Worm (Caenorhabditis elegans): ENCODE measurements around the gene nhr-101.

DNA sequence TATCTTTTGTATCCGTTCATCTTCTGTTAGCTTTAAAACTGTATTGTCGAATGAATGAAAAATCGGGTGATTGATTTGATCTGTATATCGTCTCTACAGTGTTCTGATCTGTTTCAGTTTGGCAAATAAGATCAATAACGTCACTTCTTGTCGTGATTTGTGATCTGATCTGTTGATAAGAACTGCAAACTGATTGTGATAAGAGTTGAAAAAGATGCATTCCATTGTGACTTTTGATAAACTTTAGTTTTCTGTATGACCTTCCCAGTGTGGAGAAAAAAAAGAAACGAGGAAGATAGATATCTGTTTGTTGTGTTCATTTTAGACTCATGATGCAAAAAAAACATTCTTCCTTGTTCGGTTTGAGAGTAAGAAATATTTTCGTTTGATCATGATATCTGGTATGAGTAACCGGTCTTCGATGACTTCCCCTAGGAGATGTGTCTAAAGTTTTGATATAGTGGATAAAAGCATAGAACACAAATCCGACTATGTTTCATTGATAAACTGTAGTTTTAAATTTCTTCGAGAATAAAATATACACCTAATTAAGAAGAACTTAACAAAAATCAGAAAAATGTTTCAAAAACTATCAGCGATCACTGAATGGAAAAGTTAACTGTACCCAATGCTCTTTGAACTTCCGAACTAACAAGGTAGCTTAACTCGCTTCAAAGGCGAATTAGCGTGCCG lies 44.7 kb downstream of the nhr-101 start:
- TF ChIP-seq nfya-1 (tag; optimal IDR thresholded peaks at IDR 0.05; ENCODE audit: borderline replicate concordance, insufficient read depth) (no peak), B0035.1 (tag; optimal IDR thresholded peaks at IDR 0.05) (no peak), hrde-1 (tag; optimal IDR thresholded peaks at IDR 0.05; ENCODE audit: borderline replicate concordance) (no peak), lin-40 (tag; optimal IDR thresholded peaks at IDR 0.05) (peak; percentile 40), egrh-3 (GFP tag; IDR thresholded peaks at IDR 0.05) (no peak)

All from whole organism, young adult.